Worm (Caenorhabditis elegans) whole organism, L3 larva: ENCODE data around the gene rpb-9.

Source experiments
- R02D3.7 ChIP-seq: fragments of 150-350 bp; optimal IDR thresholded peaks from 2 replicates; lab custom pipeline; 2014; ENCODE audit warnings: missing biosample characterization, missing genetic modification characterization
- ZK546.5 ChIP-seq: sonication (generic microtip); optimal IDR thresholded peaks from 2 replicates; lab custom pipeline; 2017; ENCODE audit warnings: missing biosample characterization, missing genetic modification characterization
- aly-2 ChIP-seq: fragments of 150-350 bp; optimal IDR thresholded peaks from 2 replicates; lab custom pipeline; 2014; ENCODE audit warnings: missing biosample characterization, missing genetic modification characterization
- ama-1 ChIP-seq: fragments of 150-350 bp; optimal IDR thresholded peaks from 2 replicates; lab custom pipeline; 2018
- ceh-16 ChIP-seq: sonication (generic microtip); optimal IDR thresholded peaks from 2 replicates; lab custom pipeline; 2017; ENCODE audit warnings: missing biosample characterization, missing genetic modification characterization
- ceh-82 ChIP-seq: fragments of 150-350 bp; optimal IDR thresholded peaks from 2 replicates; lab custom pipeline; 2014; ENCODE audit warnings: missing biosample characterization, missing genetic modification characterization
- ceh-9 ChIP-seq: sonication (generic microtip); optimal IDR thresholded peaks from 2 replicates; lab custom pipeline; 2018; ENCODE audit warnings: missing biosample characterization, missing genetic modification characterization
- daf-12 ChIP-seq: fragments of 150-350 bp; optimal IDR thresholded peaks from 2 replicates; lab custom pipeline; 2014; ENCODE audit warnings: missing biosample characterization, missing genetic modification reagents, missing genetic modification characterization
- egl-27 ChIP-seq: sonication (generic microtip); optimal IDR thresholded peaks from 4 replicates; lab custom pipeline; 2017; ENCODE audit warnings: missing biosample characterization, missing genetic modification reagents, missing genetic modification characterization
- egl-5 ChIP-seq: fragments of 150-350 bp; optimal IDR thresholded peaks from 2 replicates; lab custom pipeline; 2017; ENCODE audit warnings: missing biosample characterization, missing genetic modification reagents, missing genetic modification characterization, inconsistent platforms
- elt-1 ChIP-seq: fragments of 150-350 bp; optimal IDR thresholded peaks from 2 replicates; lab custom pipeline; 2014; ENCODE audit warnings: missing biosample characterization, missing genetic modification characterization
- elt-2 ChIP-seq: sonication (generic microtip); optimal IDR thresholded peaks from 2 replicates; lab custom pipeline; 2016; ENCODE audit warnings: missing genetic modification reagents, mild to moderate bottlenecking, missing genetic modification characterization, missing compliant biosample characterization
- elt-3 ChIP-seq, 3 experiments: fragments of 150-350 bp in 1 of 3; sonication (generic microtip) in 2 of 3; optimal IDR thresholded peaks; 2 replicates in 2 of 3; 4 replicates in 1 of 3; lab custom pipeline; 2014 to 2017; ENCODE audit warnings: missing biosample characterization in 3 of 3, missing genetic modification characterization in 3 of 3
- eor-1 ChIP-seq, 2 experiments: fragments of 150-350 bp; optimal IDR thresholded peaks; 2 replicates each; lab custom pipeline; 2014 to 2018; ENCODE audit warnings: missing biosample characterization in 2 of 2, missing genetic modification characterization in 2 of 2
- fkh-10 ChIP-seq: sonication (generic microtip); optimal IDR thresholded peaks from 2 replicates; lab custom pipeline; 2017; ENCODE audit warnings: missing biosample characterization, missing genetic modification reagents, missing genetic modification characterization
- fkh-2 ChIP-seq: fragments of 150-350 bp; optimal IDR thresholded peaks from 2 replicates; lab custom pipeline; 2014; ENCODE audit warnings: missing biosample characterization, missing genetic modification reagents, missing genetic modification characterization
- fos-1 ChIP-seq: fragments of 150-350 bp; optimal IDR thresholded peaks from 2 replicates; lab custom pipeline; 2014; ENCODE audit warnings: missing biosample characterization, missing genetic modification characterization
- hmg-11 ChIP-seq: sonication (generic microtip); optimal IDR thresholded peaks from 2 replicates; lab custom pipeline; 2016; ENCODE audit warnings: missing genetic modification characterization, missing compliant biosample characterization
- jun-1 ChIP-seq: fragments of 150-350 bp; optimal IDR thresholded peaks from 2 replicates; lab custom pipeline; 2014; ENCODE audit warnings: missing biosample characterization, missing genetic modification reagents, missing genetic modification characterization
- lin-15B ChIP-seq: fragments of 150-350 bp; optimal IDR thresholded peaks from 2 replicates; lab custom pipeline; 2014; ENCODE audit warnings: missing biosample characterization, missing genetic modification characterization
- lin-39 ChIP-seq: fragments of 150-350 bp; optimal IDR thresholded peaks from 2 replicates; lab custom pipeline; 2018; ENCODE audit warnings: missing biosample characterization, missing genetic modification reagents, missing genetic modification characterization
- lsy-12 ChIP-seq: sonication (generic microtip); optimal IDR thresholded peaks from 2 replicates; lab custom pipeline; 2016; ENCODE audit warnings: mild to moderate bottlenecking, missing genetic modification characterization, missing compliant biosample characterization
- mml-1 ChIP-seq: fragments of 150-350 bp; sonication (generic microtip); optimal IDR thresholded peaks from 3 replicates; lab custom pipeline; 2014; ENCODE audit warnings: missing biosample characterization, missing genetic modification characterization
- nfya-1 ChIP-seq: sonication (generic microtip); optimal IDR thresholded peaks from 2 replicates; lab custom pipeline; 2017; ENCODE audit warnings: missing genetic modification characterization, mild to moderate bottlenecking, missing compliant biosample characterization, antibody characterized with exemption, moderate library complexity; ENCODE audit not compliant: insufficient read depth
- nhr-11 ChIP-seq: fragments of 150-350 bp; optimal IDR thresholded peaks from 2 replicates; lab custom pipeline; 2014; ENCODE audit warnings: missing biosample characterization, missing genetic modification characterization
- nhr-12 ChIP-seq: fragments of 150-350 bp; optimal IDR thresholded peaks from 2 replicates; lab custom pipeline; 2014; ENCODE audit warnings: missing biosample characterization, missing genetic modification characterization
- nhr-23 ChIP-seq: fragments of 150-350 bp; optimal IDR thresholded peaks from 2 replicates; lab custom pipeline; 2014; ENCODE audit warnings: missing biosample characterization, missing genetic modification reagents, missing genetic modification characterization
- nhr-25 ChIP-seq: sonication (generic microtip); optimal IDR thresholded peaks from 2 replicates; lab custom pipeline; 2017; ENCODE audit warnings: missing biosample characterization, missing genetic modification characterization
- nhr-28 ChIP-seq: fragments of 150-350 bp; optimal IDR thresholded peaks from 2 replicates; lab custom pipeline; 2014; ENCODE audit warnings: missing biosample characterization, missing genetic modification characterization
- nhr-43 ChIP-seq: sonication (generic microtip); optimal IDR thresholded peaks from 2 replicates; lab custom pipeline; 2016; ENCODE audit warnings: mild to moderate bottlenecking, missing genetic modification characterization, missing compliant biosample characterization; ENCODE audit not compliant: poor library complexity, severe bottlenecking
- nhr-77 ChIP-seq: fragments of 150-350 bp; optimal IDR thresholded peaks from 2 replicates; lab custom pipeline; 2014; ENCODE audit warnings: missing biosample characterization, missing genetic modification characterization
- pqm-1 ChIP-seq: fragments of 150-350 bp; optimal IDR thresholded peaks from 2 replicates; lab custom pipeline; 2017; ENCODE audit warnings: missing biosample characterization, missing genetic modification characterization, inconsistent platforms
- sea-2 ChIP-seq: fragments of 150-350 bp; sonication (generic microtip); optimal IDR thresholded peaks from 4 replicates; lab custom pipeline; 2014; ENCODE audit warnings: missing biosample characterization, missing genetic modification reagents, missing genetic modification characterization
- skn-1 ChIP-seq: fragments of 150-350 bp; optimal IDR thresholded peaks from 2 replicates; lab custom pipeline; 2014; ENCODE audit warnings: missing biosample characterization, missing genetic modification characterization
- snpc-4 ChIP-seq: fragments of 150-350 bp; optimal IDR thresholded peaks from 2 replicates; lab custom pipeline; 2014; ENCODE audit warnings: missing biosample characterization, missing genetic modification characterization
- tbx-2 ChIP-seq: sonication (generic microtip); optimal IDR thresholded peaks from 2 replicates; lab custom pipeline; 2016; ENCODE audit warnings: mild to moderate bottlenecking, missing genetic modification characterization, missing compliant biosample characterization
- unc-39 ChIP-seq: sonication (generic microtip); optimal IDR thresholded peaks from 4 replicates; lab custom pipeline; 2017; ENCODE audit warnings: missing biosample characterization, missing genetic modification characterization
- unc-62 ChIP-seq: fragments of 150-350 bp; sonication (generic microtip); optimal IDR thresholded peaks from 4 replicates; lab custom pipeline; 2014; ENCODE audit warnings: missing biosample characterization, missing genetic modification reagents, missing genetic modification characterization
- zag-1 ChIP-seq: fragments of 150-350 bp; optimal IDR thresholded peaks from 2 replicates; lab custom pipeline; 2014; ENCODE audit warnings: missing biosample characterization, missing genetic modification characterization
- ztf-11 ChIP-seq: fragments of 150-350 bp; optimal IDR thresholded peaks from 2 replicates; lab custom pipeline; 2014; ENCODE audit warnings: missing biosample characterization, missing genetic modification characterization
- ztf-4 ChIP-seq: fragments of 150-350 bp; optimal IDR thresholded peaks from 2 replicates; lab custom pipeline; 2014; ENCODE audit warnings: missing biosample characterization, missing genetic modification characterization

The rpb-9 gene

ce11 chrV:8041336-8041868 is 29.3 kb upstream of the rpb-9 start:
- TF ChIP-seq skn-1 (tag; lab: Kevin White, UChicago) = no peak

DNA sequence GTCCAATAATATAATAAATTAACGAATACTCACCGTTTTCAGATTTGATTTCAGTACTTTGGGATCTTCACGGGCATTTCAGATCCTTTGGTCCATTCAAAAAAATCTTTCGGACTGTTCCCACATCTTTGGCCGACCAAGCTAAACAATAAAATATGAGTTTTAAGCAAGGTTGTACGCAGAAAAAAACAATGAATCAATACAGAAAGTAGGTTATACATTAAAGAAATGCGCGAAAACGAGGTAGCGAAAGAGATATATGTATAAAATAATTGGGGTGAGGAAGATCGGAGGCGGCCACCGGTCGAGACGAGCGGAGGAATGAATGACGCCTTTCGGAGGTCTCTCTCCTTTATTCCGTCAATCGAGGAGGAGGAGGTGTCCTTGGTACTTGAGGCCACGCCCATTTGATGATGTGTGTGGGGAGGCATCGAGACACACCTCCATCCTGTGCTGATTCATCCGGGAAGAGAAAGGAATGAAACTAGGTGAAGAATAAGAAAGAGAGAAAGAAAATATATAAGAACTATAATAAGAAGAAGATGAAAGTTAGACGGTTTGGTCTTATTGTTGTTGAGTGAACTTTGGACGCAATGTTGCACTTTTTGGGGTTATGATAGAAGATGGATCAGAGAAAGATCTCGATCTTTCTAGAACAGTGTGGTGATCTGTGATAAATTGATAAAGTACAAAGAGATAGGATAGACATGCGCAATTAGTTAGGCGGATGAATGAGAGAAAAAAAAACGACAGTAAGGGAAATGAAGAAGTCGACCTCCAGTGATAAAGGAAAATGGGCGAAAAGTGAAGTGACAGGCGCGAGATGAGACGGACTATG is 28.3 kb upstream of the rpb-9 start:
- TF ChIP-seq ama-1 (lab: Kevin White, UChicago) (peak; percentile 84), ceh-9 (tag; lab: Kevin White, UChicago) (no peak), elt-3 (tag; optimal IDR thresholded peaks at IDR 0.05; lab: Kevin White, UChicago) (peak in 1 of 3 experiments; percentile 13), tbx-2 (tag; lab: Kevin White, UChicago) (peak; percentile 4), lsy-12 (tag; lab: Kevin White, UChicago) (peak; percentile 25), fos-1 (tag; lab: Kevin White, UChicago) (peak; percentile 63), nhr-43 (peak; percentile 94), nhr-23 (peak; percentile 95), zag-1 (tag; lab: Kevin White, UChicago) (no peak), nhr-77 (no peak), nhr-25 (tag; lab: Kevin White, UChicago) (peak; percentile 64)

ce11 chrV:8039606-8040005 is 27.5 kb upstream of the rpb-9 start:
- TF ChIP-seq lin-15B (tag; lab: Kevin White, UChicago) (no peak), hmg-11 (tag; lab: Kevin White, UChicago) (no peak), ama-1 (lab: Kevin White, UChicago) (peak; percentile 86), zag-1 (tag; lab: Kevin White, UChicago) (no peak), fkh-10 (GFP tag; lab: Kevin White, UChicago) (no peak), nhr-25 (tag; lab: Kevin White, UChicago) (peak; percentile 40)
- TF ChIP-seq, all 47 proteins: peak for 2

- TF ChIP-seq jun-1 (tag; lab: Kevin White, UChicago) (no peak), mml-1 (tag; lab: Kevin White, UChicago) (no peak), nfya-1 (tag; lab: Kevin White, UChicago) (no peak), ceh-16 (tag; lab: Kevin White, UChicago) (peak; percentile 23), fkh-10 (GFP tag; lab: Kevin White, UChicago) (no peak), eor-1 (tag; optimal IDR thresholded peaks at IDR 0.05; lab: Kevin White, UChicago) (no peak), tbx-2 (tag; lab: Kevin White, UChicago) (peak; percentile 83), daf-12 (tag; lab: Kevin White, UChicago) (no peak), ceh-82 (tag; lab: Kevin White, UChicago) (no peak), lin-15B (tag; lab: Kevin White, UChicago) (no peak), nhr-77 (no peak), lin-39 (tag; lab: Kevin White, UChicago) (no peak), fkh-2 (tag; lab: Kevin White, UChicago) (no peak), lsy-12 (tag; lab: Kevin White, UChicago) (peak; percentile 37), nhr-28 (tag; lab: Kevin White, UChicago) (peak; percentile 24), ZK546.5 (tag; lab: Kevin White, UChicago) (no peak), zag-1 (tag; lab: Kevin White, UChicago) (no peak), fos-1 (tag; lab: Kevin White, UChicago) (peak; percentile 72), nhr-43 (peak; percentile 85), ama-1 (lab: Kevin White, UChicago) (no peak), elt-1 (tag; lab: Kevin White, UChicago) (no peak), unc-39 (tag; lab: Kevin White, UChicago) (no peak), nhr-12 (tag; lab: Kevin White, UChicago) (no peak), unc-62 (no peak), aly-2 (tag; lab: Kevin White, UChicago) (no peak), R02D3.7 (tag; lab: Kevin White, UChicago) (no peak), ztf-4 (tag; lab: Kevin White, UChicago) (no peak), ztf-11 (tag; lab: Kevin White, UChicago) (no peak), elt-2 (tag; lab: Kevin White, UChicago) (no peak), nhr-23 (peak; percentile 90), pqm-1 (tag; lab: Kevin White, UChicago) (no peak), egl-5 (no peak), nhr-11 (tag; lab: Kevin White, UChicago) (no peak), snpc-4 (tag; lab: Kevin White, UChicago) (no peak), skn-1 (tag; lab: Kevin White, UChicago) (no peak), elt-3 (tag; optimal IDR thresholded peaks at IDR 0.05; lab: Kevin White, UChicago) (peak in 1 of 3 experiments; percentile 4), nhr-25 (tag; lab: Kevin White, UChicago) (no peak), egl-27 (tag; lab: Kevin White, UChicago) (no peak), sea-2 (GFP tag; lab: Kevin White, UChicago) (no peak)
- TF ChIP-seq, all 47 proteins: peak for 8
Observed at ce11 chrV:8039085-8039525, 27.0 kb upstream of the rpb-9 start.
